Worm (Caenorhabditis elegans): ENCODE measurements around the gene F56D6.20.

Gene F56D6.20

DNA sequence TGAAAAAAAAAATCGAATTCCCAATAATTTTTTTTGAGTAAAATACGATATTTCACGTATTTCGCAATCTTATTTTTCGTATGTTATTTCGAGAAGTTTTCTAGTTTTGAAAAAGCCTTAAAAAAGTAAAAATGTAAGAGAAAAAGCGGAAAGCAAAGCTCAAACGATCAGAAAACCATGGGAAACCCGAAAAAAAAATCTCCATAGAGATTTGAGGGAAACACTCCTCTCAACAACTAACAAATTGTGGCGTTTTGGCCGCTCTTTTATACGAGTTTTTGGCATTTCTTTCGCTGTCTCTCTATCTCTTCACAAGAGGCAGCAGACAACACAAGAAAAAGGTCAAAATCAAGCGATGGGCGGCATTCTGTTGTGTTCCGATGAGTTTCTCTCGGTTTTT, 38.3 kb upstream of the F56D6.20 start (continued):
- TF ChIP-seq F57A8.1 (GFP tag; optimal IDR thresholded peaks at IDR 0.05) = no peak

DNA sequence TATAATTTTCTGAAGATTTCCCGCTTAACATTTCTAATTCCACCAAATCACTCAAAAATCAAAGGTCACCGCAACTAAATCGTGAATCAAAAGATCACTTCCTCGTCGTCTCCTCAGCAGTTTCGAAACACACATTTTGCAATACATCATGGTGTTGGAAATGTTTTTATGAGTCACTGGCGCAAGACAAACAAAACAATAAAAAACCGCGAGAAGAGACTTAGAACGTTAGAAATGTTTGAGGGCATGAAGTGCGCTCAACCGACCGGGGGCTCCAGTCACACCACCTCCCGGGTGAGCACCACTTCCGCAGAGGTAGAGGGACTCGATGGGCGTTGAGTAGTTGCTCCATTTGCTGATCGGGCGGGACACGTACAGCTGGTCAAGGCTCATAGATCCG, 37.4 kb upstream of the F56D6.20 start:
- TF ChIP-seq K11D2.4 (GFP tag; IDR thresholded peaks at IDR 0.05) (no peak), gei-17 (GFP tag; optimal IDR thresholded peaks at IDR 0.05) (no peak), D2030.7 (GFP tag; IDR thresholded peaks at IDR 0.05) (no peak), zfh-2 (GFP tag; conservative IDR thresholded peaks at IDR 0.05) (peak; percentile 89), let-526 (GFP tag; IDR thresholded peaks at IDR 0.05) (no peak), lin-35 (GFP tag; optimal IDR thresholded peaks at IDR 0.05) (peak in 1 of 3 experiments; percentile 37), dox-1 (GFP tag; IDR thresholded peaks at IDR 0.05) (peak; percentile 49), F22D6.2 (tag; optimal IDR thresholded peaks at IDR 0.05) (no peak), egrh-3 (GFP tag; IDR thresholded peaks at IDR 0.05) (peak; percentile 24; the same call in 1 of the 2 replicates), mcd-1 (GFP tag; IDR thresholded peaks at IDR 0.05) (no peak), T26A5.8 (tag; optimal IDR thresholded peaks at IDR 0.05) (no peak), lir-1 (GFP tag; conservative IDR thresholded peaks at IDR 0.05) (no peak), snpc-4 (GFP tag; optimal IDR thresholded peaks at IDR 0.05) (no peak), snpc-4 (tag; optimal IDR thresholded peaks at IDR 0.05) (no peak), nfyb-1 (GFP tag; IDR thresholded peaks at IDR 0.05) (peak; percentile 34; the same call in 1 of the 2 replicates), Y95B8A.8 (GFP tag; IDR thresholded peaks at IDR 0.05) (no peak), aptf-2 (GFP tag; conservative IDR thresholded peaks at IDR 0.05) (no peak), Y53G8AR.9 (GFP tag; conservative IDR thresholded peaks at IDR 0.05) (0 out of 2 replicates have a peak, but pooled peaks have one; percentile 19), Y79H2A.3 (GFP tag; conservative IDR thresholded peaks at IDR 0.05) (no peak), madf-3 (GFP tag; IDR thresholded peaks at IDR 0.05) (no peak), madf-10 (tag; optimal IDR thresholded peaks at IDR 0.05) (no peak), sdz-38 (tag; optimal IDR thresholded peaks at IDR 0.05) (no peak), efl-1 (GFP tag; optimal IDR thresholded peaks at IDR 0.05) (no peak), cebp-1 (GFP tag; IDR thresholded peaks at IDR 0.05) (peak; percentile 84), cebp-1 (tag; optimal IDR thresholded peaks at IDR 0.05) (peak; percentile 92), cebp-2 (GFP tag; IDR thresholded peaks at IDR 0.05) (no peak), snpc-1.3 (tag; optimal IDR thresholded peaks at IDR 0.05; ENCODE audit: insufficient read depth) (no peak), nhr-80 (tag; optimal IDR thresholded peaks at IDR 0.05) (peak; percentile 39), ceh-91 (GFP tag; IDR thresholded peaks at IDR 0.05) (no peak), snpc-1.1 (tag; optimal IDR thresholded peaks at IDR 0.05; ENCODE audit: insufficient read depth) (no peak), madf-6 (GFP tag; IDR thresholded peaks at IDR 0.05) (no peak), repo-1 (tag; optimal IDR thresholded peaks at IDR 0.05) (no peak), dpff-1 (tag; optimal IDR thresholded peaks at IDR 0.05) (no peak), hmg-1.2 (GFP tag; IDR thresholded peaks at IDR 0.05) (peak; percentile 39; the same call in 1 of the 2 replicates), him-1 (tag; optimal IDR thresholded peaks at IDR 0.05) (no peak), attf-5 (GFP tag; optimal IDR thresholded peaks at IDR 0.05) (peak; percentile 5)

DNA sequence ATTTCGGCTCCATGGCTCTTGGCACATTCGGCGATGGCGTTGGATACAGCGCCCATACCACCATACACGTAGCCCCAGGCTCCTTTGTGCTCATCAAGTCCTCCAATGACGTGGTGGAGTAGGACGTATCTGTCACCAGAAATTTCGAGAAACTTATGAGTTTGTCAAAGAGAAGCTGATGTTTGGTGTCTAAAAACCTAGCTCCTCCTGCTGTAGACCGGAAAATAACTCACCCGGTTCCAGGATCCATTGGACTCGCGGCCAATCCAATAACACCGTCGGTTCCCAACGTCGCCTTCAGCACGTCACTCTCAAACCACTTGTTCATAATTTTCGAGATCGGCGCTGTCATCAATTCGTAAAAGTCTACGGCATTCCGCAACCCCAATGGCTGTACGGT, 35.7 kb upstream of the F56D6.20 start:
- TF ChIP-seq efl-1 (GFP tag; optimal IDR thresholded peaks at IDR 0.05) (no peak), lir-1 (GFP tag; conservative IDR thresholded peaks at IDR 0.05) (no peak), xnd-1 (tag; optimal IDR thresholded peaks at IDR 0.05) (no peak), ceh-79 (tag; optimal IDR thresholded peaks at IDR 0.05) (no peak), fkh-3 (tag; optimal IDR thresholded peaks at IDR 0.05) (no peak), rpc-1 (optimal IDR thresholded peaks at IDR 0.05) (no peak), rpc-1 (tag; optimal IDR thresholded peaks at IDR 0.05) (no peak), ztf-28 (GFP tag; IDR thresholded peaks at IDR 0.05) (no peak), bed-1 (GFP tag; IDR thresholded peaks at IDR 0.05) (no peak), F10E7.11 (tag; optimal IDR thresholded peaks at IDR 0.05) (no peak), tbp1 (GFP tag; optimal IDR thresholded peaks at IDR 0.05) (no peak), dox-1 (GFP tag; IDR thresholded peaks at IDR 0.05) (no peak), C17E4.6 (GFP tag; IDR thresholded peaks at IDR 0.05) (no peak), lsy-27 (tag; optimal IDR thresholded peaks at IDR 0.05; ENCODE audit: borderline replicate concordance, insufficient read depth) (no peak), mes-4 (tag; optimal IDR thresholded peaks at IDR 0.05) (no peak)

All from whole organism, young adult.